Fruit fly (Drosophila melanogaster) whole organism, embryonic: ENCODE measurements around the gene CG33543.

ENCODE experiments used
- CG5245 ChIP-seq: fragments of 200-800 bp; sonication (Bioruptor generic); optimal IDR thresholded peaks from 3 replicates; lab custom pipeline; 2016; ENCODE audit warnings: missing biosample characterization, missing genetic modification characterization
- Max ChIP-seq: fragments of 200-800 bp; sonication (Bioruptor generic); optimal IDR thresholded peaks from 2 replicates; lab custom pipeline; 2016; ENCODE audit warnings: missing biosample characterization, mild to moderate bottlenecking, missing genetic modification characterization
- dimm ChIP-seq: fragments of 200-800 bp; sonication (Bioruptor generic); IDR thresholded peaks from 2 replicates; pipeline ENCODE4 v1.3.6; 2022; ENCODE audit warnings: missing biosample characterization, missing genetic modification characterization

dm6 chr2L:1947959-1948358 lies 58.2 kb downstream of the CG33543 start:
- no peak for TF ChIP-seq Max (GFP tag; lab: Kevin White, UChicago)
- no peak for TF ChIP-seq dimm (GFP tag; lab: Robert Waterston, UW)
- no peak for TF ChIP-seq CG5245 (GFP tag; lab: Kevin White, UChicago)
